Worm (Caenorhabditis elegans): Measurements from ENCODE around the gene C52E4.7.
A peak's percentile ranks its signal among the peaks of the same experiment; 100 is the strongest.

C52E4.7 gene

ce11 chrV:11975233-11975632 lies 18.9 kb upstream of the C52E4.7 start, which contains the start of gene cpr-1:
Gene cpr-1 (plus strand): TSS chrV:11975551.
- TF ChIP-seq C38D4.7 (GFP tag; optimal IDR thresholded peaks at IDR 0.05) = no peak
- no peak for TF ChIP-seq dve-1 (tag; optimal IDR thresholded peaks at IDR 0.05)
- no peak for TF ChIP-seq ama-1 (optimal IDR thresholded peaks at IDR 0.05)
- TF ChIP-seq hlh-6 (tag; optimal IDR thresholded peaks at IDR 0.05) = no peak
- no peak for TF ChIP-seq fkh-10 (GFP tag; optimal IDR thresholded peaks at IDR 0.05)
- no peak for TF ChIP-seq sox-2 (GFP tag; IDR thresholded peaks at IDR 0.05)

ce11 chrV:11976734-11977133 lies 17.4 kb upstream of the C52E4.7 start:
- TF ChIP-seq hlh-6 (tag; optimal IDR thresholded peaks at IDR 0.05) = no peak
- no peak for TF ChIP-seq sdc-2 (tag; optimal IDR thresholded peaks at IDR 0.05)
- TF ChIP-seq C38D4.7 (GFP tag; optimal IDR thresholded peaks at IDR 0.05) = no peak
- no peak for TF ChIP-seq hlh-30 (tag; optimal IDR thresholded peaks at IDR 0.05; ENCODE audit: insufficient read depth)
- TF ChIP-seq fkh-6 (tag; optimal IDR thresholded peaks at IDR 0.05) = no peak
- TF ChIP-seq npax-4 (tag; optimal IDR thresholded peaks at IDR 0.05) = no peak
- no peak for TF ChIP-seq pax-1 (tag; optimal IDR thresholded peaks at IDR 0.05)
- TF ChIP-seq elt-4 (tag; optimal IDR thresholded peaks at IDR 0.05) = no peak
- no peak for TF ChIP-seq ama-1 (optimal IDR thresholded peaks at IDR 0.05)
- no peak for TF ChIP-seq unc-3 (GFP tag; conservative IDR thresholded peaks at IDR 0.05)
- no peak for TF ChIP-seq unc-3 (tag; optimal IDR thresholded peaks at IDR 0.05)
- no peak for TF ChIP-seq rnt-1 (tag; optimal IDR thresholded peaks at IDR 0.05)
- no peak for TF ChIP-seq tbx-7 (tag; optimal IDR thresholded peaks at IDR 0.05)
- no peak for TF ChIP-seq ahr-1 (tag; optimal IDR thresholded peaks at IDR 0.05)

ce11 chrV:11978179-11978578 lies 15.9 kb upstream of the C52E4.7 start, which contains the start of gene mif-2:
Gene mif-2 (minus strand): TSS chrV:11978459.
- TF ChIP-seq pat-9 (tag; optimal IDR thresholded peaks at IDR 0.05) = no peak

- TF ChIP-seq npax-4 (tag; optimal IDR thresholded peaks at IDR 0.05) (no peak), pqm-1 (tag; optimal IDR thresholded peaks at IDR 0.05) (no peak), ama-1 (optimal IDR thresholded peaks at IDR 0.05) (peak; percentile 93), ceh-2 (tag; optimal IDR thresholded peaks at IDR 0.05) (no peak), tbx-2 (tag; optimal IDR thresholded peaks at IDR 0.05) (peak; percentile 66), K02D7.2 (tag; optimal IDR thresholded peaks at IDR 0.05) (no peak), F13H6.1 (tag; optimal IDR thresholded peaks at IDR 0.05) (no peak), elt-2 (tag; optimal IDR thresholded peaks at IDR 0.05) (peak; percentile 58), ceh-9 (tag; optimal IDR thresholded peaks at IDR 0.05) (no peak), ref-2 (tag; optimal IDR thresholded peaks at IDR 0.05) (peak; percentile 58), ceh-22 (tag; optimal IDR thresholded peaks at IDR 0.05) (no peak), dmd-4 (tag; optimal IDR thresholded peaks at IDR 0.05; ENCODE audit: borderline replicate concordance) (no peak), odd-2 (tag; optimal IDR thresholded peaks at IDR 0.05) (no peak), pha-2 (tag; optimal IDR thresholded peaks at IDR 0.05) (no peak), ceh-24 (tag; optimal IDR thresholded peaks at IDR 0.05) (no peak), ceh-48 (tag; optimal IDR thresholded peaks at IDR 0.05) (no peak), ceh-30 (tag; optimal IDR thresholded peaks at IDR 0.05) (no peak), pros-1 (tag; optimal IDR thresholded peaks at IDR 0.05) (no peak), ttx-3 (tag; optimal IDR thresholded peaks at IDR 0.05) (no peak), fkh-6 (tag; optimal IDR thresholded peaks at IDR 0.05) (no peak), ztf-16 (tag; optimal IDR thresholded peaks at IDR 0.05) (peak; percentile 15), gmeb-2 (tag; optimal IDR thresholded peaks at IDR 0.05) (no peak), che-1 (tag; optimal IDR thresholded peaks at IDR 0.05) (no peak), syd-9 (tag; optimal IDR thresholded peaks at IDR 0.05) (no peak), T23F11.4 (GFP tag; optimal IDR thresholded peaks at IDR 0.05) (no peak), sox-4 (tag; optimal IDR thresholded peaks at IDR 0.05) (no peak), ceh-18 (tag; optimal IDR thresholded peaks at IDR 0.05) (peak; percentile 84), pha-4 (tag; optimal IDR thresholded peaks at IDR 0.05) (no peak), hlh-15 (tag; optimal IDR thresholded peaks at IDR 0.05) (no peak), C08G9.2 (tag; optimal IDR thresholded peaks at IDR 0.05) (no peak), lim-6 (tag; optimal IDR thresholded peaks at IDR 0.05) (no peak), lin-11 (tag; optimal IDR thresholded peaks at IDR 0.05) (no peak)
Observed at ce11 chrV:11979673-11980561, 14.2 kb upstream of the C52E4.7 start, which contains the start of gene snr-4. Gene snr-4 (minus strand): TSS chrV:11979723.
